Worm (Caenorhabditis elegans): Measurements from ENCODE around the gene C34D4.2.

- TF ChIP-seq nhr-76 (tag; optimal IDR thresholded peaks at IDR 0.05) (no peak), nhr-28 (tag; optimal IDR thresholded peaks at IDR 0.05) (no peak), elt-3 (tag; optimal IDR thresholded peaks at IDR 0.05) (no peak), unc-62 (GFP tag; optimal IDR thresholded peaks at IDR 0.05) (no peak), M03D4.4 (tag; optimal IDR thresholded peaks at IDR 0.05) (no peak), mep-1 (tag; optimal IDR thresholded peaks at IDR 0.05) (no peak), ces-1 (GFP tag; optimal IDR thresholded peaks at IDR 0.05) (no peak), snpc-4 (tag; optimal IDR thresholded peaks at IDR 0.05) (no peak), nhr-237 (tag; optimal IDR thresholded peaks at IDR 0.05) (no peak)
These were observed 3.7 kb downstream of the C34D4.2 start for ce11 chrIV:7158161-7158560.
